Worm (Caenorhabditis elegans) whole organism, early embryonic: ENCODE results near the gene K10D2.5.

Experiments used
- B0310.2 ChIP-seq: sonication (generic microtip); optimal IDR thresholded peaks from 2 replicates; lab custom pipeline; 2016; ENCODE audit warnings: mild to moderate bottlenecking, missing genetic modification characterization, missing compliant biosample characterization
- F13C5.2 ChIP-seq: sonication (generic microtip); optimal IDR thresholded peaks from 2 replicates; lab custom pipeline; 2017; ENCODE audit warnings: mild to moderate bottlenecking, missing genetic modification characterization, inconsistent platforms, missing compliant biosample characterization
- ama-1 ChIP-seq: fragments of 150-350 bp; optimal IDR thresholded peaks from 2 replicates; lab custom pipeline; 2014
- ceh-36 ChIP-seq: sonication (generic microtip); optimal IDR thresholded peaks from 2 replicates; lab custom pipeline; 2016; ENCODE audit warnings: missing genetic modification characterization, inconsistent platforms, missing compliant biosample characterization
- flt-1 ChIP-seq: fragments of 200-800 bp; sonication (Bioruptor generic); IDR thresholded peaks from 2 replicates; pipeline ENCODE4 v1.3.6; 2022; ENCODE audit warnings: missing genetic modification characterization, missing compliant biosample characterization
- hnd-1 ChIP-seq: sonication (generic microtip); optimal IDR thresholded peaks from 2 replicates; lab custom pipeline; 2016; ENCODE audit warnings: missing genetic modification characterization, missing compliant biosample characterization
- pes-1 ChIP-seq: fragments of 200-800 bp; sonication (Bioruptor generic); IDR thresholded peaks from 2 replicates; pipeline ENCODE4 v1.3.6; 2022; ENCODE audit warnings: missing genetic modification reagents, missing genetic modification characterization, missing compliant biosample characterization
- sea-1 ChIP-seq: fragments of 200-800 bp; sonication (Bioruptor generic); conservative IDR thresholded peaks from 2 replicates; pipeline ENCODE4 v1.3.6; 2022; ENCODE audit warnings: missing genetic modification characterization, missing compliant biosample characterization
- tbx-37 ChIP-seq: fragments of 200-800 bp; sonication (Bioruptor generic); conservative IDR thresholded peaks from 2 replicates; pipeline ENCODE4 v1.3.6; 2022; ENCODE audit warnings: missing genetic modification reagents, missing genetic modification characterization, missing compliant biosample characterization

DNA sequence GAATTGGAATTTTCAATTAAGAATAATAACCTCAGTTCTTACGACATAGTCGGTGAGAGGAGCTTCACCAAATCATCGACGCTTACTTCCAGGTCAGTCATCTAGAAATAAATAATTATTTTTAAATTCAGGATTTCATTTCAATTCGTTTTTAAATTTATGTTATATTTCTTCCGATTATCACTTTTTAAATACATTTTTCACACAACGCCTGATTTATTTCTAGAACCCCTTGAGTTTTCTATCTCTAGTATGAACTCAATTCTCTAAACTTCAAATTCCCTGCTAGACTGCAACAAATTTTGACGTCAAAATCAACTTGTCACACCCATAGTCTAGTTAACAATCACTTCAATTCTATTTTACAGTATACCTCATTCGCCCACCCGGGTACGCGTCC lies 23.0 kb upstream of the K10D2.5 start, which contains the start of gene Y54H5A.2:
- TF ChIP-seq ama-1 (lab: Kevin White, UChicago) (no peak), flt-1 (GFP tag; lab: Robert Waterston, UW) (no peak), tbx-37 (no peak), hnd-1 (no peak), pes-1 (no peak), sea-1 (GFP tag; lab: Robert Waterston, UW) (no peak), B0310.2 (tag; lab: Kevin White, UChicago) (no peak), F13C5.2 (no peak), ceh-36 (no peak)
